Fruit fly (Drosophila melanogaster): ENCODE results near the gene CG2258.

Gene CG2258

dm6 chrX:8141353-8142066, 39.6 kb upstream of the CG2258 start:
- TF ChIP-seq CG4820 (GFP tag; optimal IDR thresholded peaks at IDR 0.05) (peak; percentile 15), seq (GFP tag; IDR thresholded peaks at IDR 0.05) (peak; percentile 39; the same call in 1 of the 2 replicates), CG10321 (GFP tag; IDR thresholded peaks at IDR 0.05) (peak; percentile 90), CG33557 (GFP tag; optimal IDR thresholded peaks at IDR 0.05) (no peak), bcd (GFP tag; optimal IDR thresholded peaks at IDR 0.05) (peak; percentile 31), CG15011 (GFP tag; optimal IDR thresholded peaks at IDR 0.05) (no peak), Doc3 (GFP tag; IDR thresholded peaks at IDR 0.05; ENCODE audit: partially characterized antibody) (no peak), Dref (GFP tag; IDR thresholded peaks at IDR 0.05) (peak; percentile 10; the same call in 1 of the 2 replicates), YL-1 (GFP tag; optimal IDR thresholded peaks at IDR 0.05) (peak; percentile 60), Oli (tag; optimal IDR thresholded peaks at IDR 0.05) (peak; percentile 12), Sox100B (GFP tag; optimal IDR thresholded peaks at IDR 0.05) (peak; percentile 9), CG5245 (GFP tag; optimal IDR thresholded peaks at IDR 0.05) (no peak), CG10209 (GFP tag; optimal IDR thresholded peaks at IDR 0.05) (peak; percentile 22), Meics (GFP tag; optimal IDR thresholded peaks at IDR 0.05) (peak; percentile 24), CG2712 (tag; optimal IDR thresholded peaks at IDR 0.05) (peak; percentile 23), CG17186 (GFP tag; optimal IDR thresholded peaks at IDR 0.05) (no peak), crol (GFP tag; IDR thresholded peaks at IDR 0.05) (peak; percentile 99), her (GFP tag; optimal IDR thresholded peaks at IDR 0.05) (peak; percentile 29), CG9817 (tag; optimal IDR thresholded peaks at IDR 0.05) (no peak), Sin3A (optimal IDR thresholded peaks at IDR 0.05) (no peak), shn (GFP tag; optimal IDR thresholded peaks at IDR 0.05) (peak; percentile 18), btn (GFP tag; optimal IDR thresholded peaks at IDR 0.05) (no peak), CG6813 (GFP tag; optimal IDR thresholded peaks at IDR 0.05) (peak; percentile 6), NFAT (GFP tag; IDR thresholded peaks at IDR 0.05) (peak; percentile 35; the same call in 1 of the 2 replicates), slbo (GFP tag; IDR thresholded peaks at IDR 0.05) (peak; percentile 41; the same call in 1 of the 2 replicates), D19A (tag; optimal IDR thresholded peaks at IDR 0.05) (no peak), CG12391 (tag; optimal IDR thresholded peaks at IDR 0.05) (no peak), CG13287 (GFP tag; IDR thresholded peaks at IDR 0.05; ENCODE audit: partially characterized antibody) (no peak), CG3995 (GFP tag; optimal IDR thresholded peaks at IDR 0.05) (no peak), chif (GFP tag; optimal IDR thresholded peaks at IDR 0.05) (no peak), kni (GFP tag; optimal IDR thresholded peaks at IDR 0.05) (peak; percentile 60), Side (GFP tag; optimal IDR thresholded peaks at IDR 0.05) (peak; percentile 62), h (optimal IDR thresholded peaks at IDR 0.05) (no peak), mam (GFP tag; optimal IDR thresholded peaks at IDR 0.05) (peak; percentile 51), CG6683 (GFP tag; optimal IDR thresholded peaks at IDR 0.05) (peak; percentile 0), odd (GFP tag; optimal IDR thresholded peaks at IDR 0.05) (no peak), Aef1 (GFP tag; IDR thresholded peaks at IDR 0.05) (peak; percentile 45; the same call in 2 of the 3 replicates), sens (GFP tag) (peak; percentile 92), lab (GFP tag; optimal IDR thresholded peaks at IDR 0.05) (peak; percentile 60), lov (optimal IDR thresholded peaks at IDR 0.05) (no peak), lov (GFP tag; IDR thresholded peaks at IDR 0.05) (peak; percentile 29; the same call in 1 of the 3 replicates), ranshi (GFP tag; IDR thresholded peaks at IDR 0.05) (peak; percentile 14; the same call in 1 of the 2 replicates), Fer1 (GFP tag; optimal IDR thresholded peaks at IDR 0.05) (no peak), Hey (tag; optimal IDR thresholded peaks at IDR 0.05) (no peak), Usf (GFP tag; optimal IDR thresholded peaks at IDR 0.05) (no peak), CG18262 (tag; optimal IDR thresholded peaks at IDR 0.05) (no peak), Hr39 (optimal IDR thresholded peaks at IDR 0.05) (no peak), CG14014 (GFP tag; IDR thresholded peaks at IDR 0.05) (no peak), crc (GFP tag; optimal IDR thresholded peaks at IDR 0.05) (peak; percentile 11), unpg (GFP tag; optimal IDR thresholded peaks at IDR 0.05) (peak; percentile 28), Hand (GFP tag; optimal IDR thresholded peaks at IDR 0.05) (peak; percentile 4)

All from whole organism, embryonic.